Fruit fly (Drosophila melanogaster): Measurements from ENCODE around the gene TFAM.

The TFAM gene

DNA sequence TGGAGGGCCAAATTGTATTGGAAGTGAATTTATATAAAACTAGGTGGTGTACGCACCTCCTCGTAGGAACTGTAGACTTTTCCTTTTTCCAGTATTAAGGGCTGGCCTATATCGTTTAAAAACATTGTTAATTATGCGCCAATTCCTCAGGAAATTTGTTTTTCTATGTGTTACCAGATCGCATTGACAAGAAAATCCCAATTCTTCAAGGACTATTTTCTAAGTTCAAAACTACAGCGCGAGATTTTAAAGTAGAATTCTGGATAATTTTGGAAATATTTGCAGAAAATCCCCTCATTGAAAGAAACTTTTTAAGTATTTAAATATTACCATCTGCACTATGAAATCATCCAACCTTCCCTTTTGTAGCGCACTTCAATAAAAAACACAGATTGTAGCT, 4.6 kb upstream of the TFAM start, which contains the start of gene CG34008:
TSS of gene CG34008 (minus strand) at position 147 of the 400 bp plus-strand sequence.
- no peak for TF ChIP-seq eg (GFP tag; IDR thresholded peaks at IDR 0.05)
- no peak for TF ChIP-seq CG32006 (GFP tag; optimal IDR thresholded peaks at IDR 0.05)
- no peak for TF ChIP-seq CG6854 (GFP tag; optimal IDR thresholded peaks at IDR 0.05)
- no peak for TF ChIP-seq CG4318 (GFP tag; optimal IDR thresholded peaks at IDR 0.05)
- TF ChIP-seq CG8632 (GFP tag; optimal IDR thresholded peaks at IDR 0.05): no peak

DNA sequence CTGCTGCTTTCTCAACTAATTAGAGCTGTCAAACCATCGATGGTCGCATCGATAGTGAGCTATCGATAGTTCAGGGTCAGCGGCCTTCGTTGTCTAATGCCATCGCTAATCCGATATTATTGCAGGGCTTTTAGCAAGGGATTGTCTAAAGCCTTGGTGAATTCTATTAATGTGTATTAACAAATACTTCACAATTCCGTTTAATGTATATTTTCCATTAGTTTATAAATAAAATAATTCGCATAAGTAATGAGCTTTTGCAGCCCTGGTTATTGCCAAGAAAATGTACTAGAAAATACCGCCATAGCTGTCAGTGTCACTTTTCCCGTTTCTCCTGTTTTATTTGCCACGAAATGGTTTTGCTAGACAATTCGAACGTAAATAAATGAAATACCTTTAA, 3.0 kb upstream of the TFAM start, which contains the start of the genes EloB and Srp14:
TSS of gene EloB (minus strand) at position 35 of the 400 bp plus-strand sequence.
TSS of gene Srp14 (plus strand) at position 300 of the 400 bp plus-strand sequence.
- TF ChIP-seq dac (GFP tag; optimal IDR thresholded peaks at IDR 0.05) (no peak), pdm3 (GFP tag; optimal IDR thresholded peaks at IDR 0.05) (no peak), CG1621 (tag; optimal IDR thresholded peaks at IDR 0.05) (peak; percentile 47), CG8319 (GFP tag; optimal IDR thresholded peaks at IDR 0.05) (peak; percentile 44), fd59A (GFP tag; optimal IDR thresholded peaks at IDR 0.05) (peak; percentile 1), CG8119 (GFP tag; IDR thresholded peaks at IDR 0.05) (peak; percentile 65), Hr39 (GFP tag; optimal IDR thresholded peaks at IDR 0.05) (peak; percentile 85), CG6276 (GFP tag; optimal IDR thresholded peaks at IDR 0.05) (no peak), CG11902 (GFP tag; optimal IDR thresholded peaks at IDR 0.05) (peak; percentile 61), Sox14 (GFP tag; optimal IDR thresholded peaks at IDR 0.05) (peak; percentile 86), Sox15 (GFP tag; optimal IDR thresholded peaks at IDR 0.05) (peak; percentile 52), Eip75B (GFP tag; optimal IDR thresholded peaks at IDR 0.05) (peak; percentile 74), Ets96B (tag; optimal IDR thresholded peaks at IDR 0.05) (peak; percentile 67), net (GFP tag; optimal IDR thresholded peaks at IDR 0.05) (no peak), achi (GFP tag; optimal IDR thresholded peaks at IDR 0.05) (peak; percentile 100), Smox (GFP tag; optimal IDR thresholded peaks at IDR 0.05) (no peak), CG8632 (GFP tag; optimal IDR thresholded peaks at IDR 0.05) (peak; percentile 55), Gug (GFP tag; IDR thresholded peaks at IDR 0.05) (peak; percentile 55), CG31627 (GFP tag; optimal IDR thresholded peaks at IDR 0.05) (peak; percentile 79), dsx (GFP tag; optimal IDR thresholded peaks at IDR 0.05; ENCODE audit: poor library complexity, severe bottlenecking) (peak; percentile 69), Sox102F (GFP tag; optimal IDR thresholded peaks at IDR 0.05) (no peak), salr (GFP tag; optimal IDR thresholded peaks at IDR 0.05) (no peak), CG11762 (GFP tag; optimal IDR thresholded peaks at IDR 0.05; ENCODE audit: insufficient read depth) (peak; percentile 44), lz (GFP tag; optimal IDR thresholded peaks at IDR 0.05) (peak; percentile 84), CG11294 (GFP tag; IDR thresholded peaks at IDR 0.05) (no peak), CG34406 (GFP tag; optimal IDR thresholded peaks at IDR 0.05) (peak; percentile 60), Lpt (GFP tag; optimal IDR thresholded peaks at IDR 0.05) (peak; percentile 32), spab (GFP tag; optimal IDR thresholded peaks at IDR 0.05) (no peak), Blimp-1 (GFP tag; optimal IDR thresholded peaks at IDR 0.05) (peak; percentile 31), acj6 (GFP tag; optimal IDR thresholded peaks at IDR 0.05) (peak; percentile 85), CG6792 (GFP tag; optimal IDR thresholded peaks at IDR 0.05) (peak; percentile 63), svp (GFP tag) (peak; percentile 96), Eip78C (GFP tag) (peak; percentile 93), cyc (GFP tag; optimal IDR thresholded peaks at IDR 0.05) (peak; percentile 81), CG6163 (GFP tag; IDR thresholded peaks at IDR 0.05) (peak; percentile 77), eg (GFP tag; IDR thresholded peaks at IDR 0.05) (peak; percentile 80), CG9139 (GFP tag; optimal IDR thresholded peaks at IDR 0.05) (no peak), topi (GFP tag; optimal IDR thresholded peaks at IDR 0.05) (peak; percentile 78), Ets21C (GFP tag; optimal IDR thresholded peaks at IDR 0.05) (peak; percentile 72), esn (GFP tag; optimal IDR thresholded peaks at IDR 0.05) (peak; percentile 89), CG3032 (tag; optimal IDR thresholded peaks at IDR 0.05) (peak; percentile 82), fkh (GFP tag; optimal IDR thresholded peaks at IDR 0.05) (peak; percentile 59), Eip93F (GFP tag; optimal IDR thresholded peaks at IDR 0.05) (peak; percentile 74), CG15336 (GFP tag; IDR thresholded peaks at IDR 0.05) (peak; percentile 61)

Data from whole organism, prepupa.